Worm (Caenorhabditis elegans): Measurements from ENCODE around the gene txt-4.

DNA sequence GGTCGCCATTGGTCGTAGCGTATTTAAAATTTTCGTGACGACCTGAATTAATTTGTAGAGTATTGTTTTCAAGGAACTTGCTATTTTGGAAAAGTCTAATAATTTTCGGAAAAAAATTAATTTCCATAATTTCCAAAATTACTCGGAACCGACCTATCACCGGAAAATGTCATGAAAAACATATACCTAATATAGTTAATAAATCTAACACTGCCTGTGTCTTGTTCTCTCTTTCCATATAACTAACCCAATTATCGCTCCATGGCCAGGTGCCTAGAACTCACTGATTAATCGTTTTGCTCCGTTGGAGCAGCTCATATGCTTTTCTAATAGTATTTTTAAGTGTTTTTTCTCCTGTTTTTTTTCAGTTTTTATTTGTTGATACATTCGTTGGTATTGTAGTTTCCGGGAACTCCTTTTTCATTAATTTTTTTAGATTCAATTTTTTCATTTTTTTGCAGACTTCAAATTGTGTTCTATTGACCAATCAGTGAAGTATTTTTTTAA lies 25.3 kb upstream of the txt-4 start, which contains the start of gene Y77E11A.16:
- TF ChIP-seq ref-2 (tag; optimal IDR thresholded peaks at IDR 0.05): no peak
- TF ChIP-seq lin-11 (tag; optimal IDR thresholded peaks at IDR 0.05): no peak

Measured in whole organism, late embryonic.